Fruit fly (Drosophila melanogaster) whole organism, embryonic: ENCODE results near the gene CG43291.

Experiments used
- B-H1 ChIP-seq: fragments of 200-800 bp; sonication (Bioruptor generic); IDR thresholded peaks from 3 replicates; pipeline ENCODE4 v1.3.6; 2022; ENCODE audit warnings: missing biosample characterization, missing genetic modification characterization
- CG10274 ChIP-seq: fragments of 200-800 bp; sonication (Bioruptor generic); optimal IDR thresholded peaks from 3 replicates; lab custom pipeline; 2017; ENCODE audit warnings: missing biosample characterization, mild to moderate bottlenecking, missing genetic modification characterization
- CG11085 ChIP-seq: fragments of 200-800 bp; sonication (Bioruptor generic); IDR thresholded peaks from 2 replicates; pipeline ENCODE4 v1.3.6; 2022; ENCODE audit warnings: missing biosample characterization, missing genetic modification characterization
- CG12391 ChIP-seq: fragments of 200-800 bp; sonication (Bioruptor generic); optimal IDR thresholded peaks from 3 replicates; lab custom pipeline; 2018; ENCODE audit warnings: missing biosample characterization, mild to moderate bottlenecking, missing genetic modification characterization, moderate library complexity
- CG13296 ChIP-seq: fragments of 200-800 bp; sonication (Bioruptor generic); optimal IDR thresholded peaks from 3 replicates; lab custom pipeline; 2018; ENCODE audit warnings: missing biosample characterization, mild to moderate bottlenecking, missing genetic modification characterization
- CG13624 ChIP-seq: fragments of 200-800 bp; sonication (Bioruptor generic); optimal IDR thresholded peaks from 2 replicates; lab custom pipeline; 2016; ENCODE audit warnings: missing biosample characterization, missing genetic modification characterization
- CG13775 ChIP-seq: fragments of 200-800 bp; sonication (Bioruptor generic); optimal IDR thresholded peaks from 3 replicates; lab custom pipeline; 2017; ENCODE audit warnings: missing biosample characterization, mild to moderate bottlenecking, missing genetic modification characterization
- CG14050 ChIP-seq: fragments of 200-800 bp; sonication (Bioruptor generic); IDR thresholded peaks from 3 replicates; pipeline ENCODE4 v1.3.6; 2022; ENCODE audit warnings: missing biosample characterization, missing genetic modification characterization
- CG14710 ChIP-seq: fragments of 200-800 bp; sonication (Bioruptor generic); optimal IDR thresholded peaks from 3 replicates; lab custom pipeline; 2019; ENCODE audit warnings: missing biosample characterization, mild to moderate bottlenecking, missing genetic modification characterization, moderate library complexity
- CG14965 ChIP-seq: fragments of 200-800 bp; sonication (Bioruptor generic); optimal IDR thresholded peaks from 2 replicates; lab custom pipeline; 2016; ENCODE audit warnings: missing biosample characterization, missing genetic modification characterization, borderline replicate concordance
- CG15011 ChIP-seq: fragments of 200-800 bp; sonication (Bioruptor generic); optimal IDR thresholded peaks from 3 replicates; lab custom pipeline; 2018; ENCODE audit warnings: missing biosample characterization, mild to moderate bottlenecking, missing genetic modification characterization
- CG15073 ChIP-seq: fragments of 200-800 bp; sonication (Bioruptor generic); optimal IDR thresholded peaks from 2 replicates; lab custom pipeline; 2016; ENCODE audit warnings: missing biosample characterization, missing genetic modification characterization
- CG17385 ChIP-seq: fragments of 200-800 bp; sonication (Bioruptor generic); optimal IDR thresholded peaks from 3 replicates; lab custom pipeline; 2018; ENCODE audit warnings: missing biosample characterization, mild to moderate bottlenecking, missing genetic modification characterization
- CG17802 ChIP-seq: fragments of 200-800 bp; sonication (Bioruptor generic); optimal IDR thresholded peaks from 2 replicates; lab custom pipeline; 2018; ENCODE audit warnings: missing biosample characterization, mild to moderate bottlenecking, missing genetic modification characterization, moderate library complexity
- CG18011 ChIP-seq: fragments of 200-800 bp; sonication (Bioruptor generic); optimal IDR thresholded peaks from 2 replicates; lab custom pipeline; 2017; ENCODE audit warnings: missing biosample characterization, missing genetic modification characterization, mild to moderate bottlenecking, moderate library complexity, missing genotype
- CG18476 ChIP-seq: fragments of 200-800 bp; sonication (Bioruptor generic); optimal IDR thresholded peaks from 2 replicates; lab custom pipeline; 2016; ENCODE audit warnings: missing biosample characterization, mild to moderate bottlenecking, missing genetic modification characterization
- CG2678 ChIP-seq: fragments of 200-800 bp; sonication (Bioruptor generic); optimal IDR thresholded peaks from 3 replicates; lab custom pipeline; 2019; ENCODE audit warnings: missing biosample characterization, mild to moderate bottlenecking, missing genetic modification characterization, moderate library complexity
- CG31365 ChIP-seq: fragments of 200-800 bp; sonication (Bioruptor generic); optimal IDR thresholded peaks from 2 replicates; lab custom pipeline; 2018; ENCODE audit warnings: missing biosample characterization, mild to moderate bottlenecking, missing genetic modification characterization
- CG32767 ChIP-seq: fragments of 200-800 bp; sonication (Bioruptor generic); IDR thresholded peaks from 2 replicates; pipeline ENCODE4 v1.3.6; 2022; ENCODE audit warnings: missing biosample characterization, missing genetic modification characterization
- CG4707 ChIP-seq: fragments of 200-800 bp; sonication (Bioruptor generic); optimal IDR thresholded peaks from 2 replicates; lab custom pipeline; 2018; ENCODE audit warnings: missing biosample characterization, mild to moderate bottlenecking, missing genetic modification characterization, moderate library complexity
- CG7786 ChIP-seq: fragments of 200-800 bp; sonication (Bioruptor generic); optimal IDR thresholded peaks from 2 replicates; lab custom pipeline; 2016; ENCODE audit warnings: missing biosample characterization, missing genetic modification characterization
- CG9797 ChIP-seq: fragments of 200-800 bp; sonication (Bioruptor generic); optimal IDR thresholded peaks from 3 replicates; lab custom pipeline; 2018; ENCODE audit warnings: missing biosample characterization, mild to moderate bottlenecking, missing genetic modification characterization
- CG9817 ChIP-seq: fragments of 200-800 bp; sonication (Bioruptor generic); optimal IDR thresholded peaks from 2 replicates; lab custom pipeline; 2018; ENCODE audit warnings: missing biosample characterization, mild to moderate bottlenecking, missing genetic modification characterization, moderate library complexity
- CHES-1-like ChIP-seq: fragments of 200-800 bp; sonication (Bioruptor generic); optimal IDR thresholded peaks from 2 replicates; lab custom pipeline; 2016; ENCODE audit warnings: missing biosample characterization, missing genetic modification characterization
- Dad ChIP-seq: fragments of 200-800 bp; sonication (Bioruptor generic); optimal IDR thresholded peaks from 3 replicates; lab custom pipeline; 2016; ENCODE audit warnings: missing biosample characterization, missing genetic modification characterization
- Hr51 ChIP-seq, 2 experiments: fragments of 200-800 bp; sonication (Bioruptor generic); optimal IDR thresholded peaks; 2 replicates in 1 of 2; 3 replicates in 1 of 2; lab custom pipeline; 2016 to 2018; ENCODE audit warnings: missing biosample characterization in 2 of 2, missing genetic modification characterization in 2 of 2, mild to moderate bottlenecking in 1 of 2, moderate library complexity in 1 of 2
- Oli ChIP-seq: fragments of 200-800 bp; sonication (Bioruptor generic); optimal IDR thresholded peaks from 2 replicates; lab custom pipeline; 2018; ENCODE audit warnings: missing biosample characterization, mild to moderate bottlenecking, missing genetic modification characterization, moderate library complexity
- Poxn ChIP-seq: fragments of 200-800 bp; sonication (Bioruptor generic); IDR thresholded peaks from 2 replicates; pipeline ENCODE4 v1.3.6; 2022; ENCODE audit warnings: missing biosample characterization, missing genetic modification characterization
- Ptx1 ChIP-seq: fragments of 200-800 bp; sonication (Bioruptor generic); IDR thresholded peaks from 2 replicates; pipeline ENCODE4 v1.3.6; 2022; ENCODE audit warnings: missing biosample characterization, missing genetic modification characterization
- Sox102F ChIP-seq: fragments of 200-800 bp; sonication (Bioruptor generic); optimal IDR thresholded peaks from 2 replicates; lab custom pipeline; 2018; ENCODE audit warnings: missing biosample characterization, mild to moderate bottlenecking, missing genetic modification characterization, moderate library complexity
- TFAM ChIP-seq: fragments of 200-800 bp; sonication (Bioruptor generic); optimal IDR thresholded peaks from 2 replicates; lab custom pipeline; 2017; ENCODE audit warnings: missing biosample characterization, missing genetic modification characterization, inconsistent platforms
- chm ChIP-seq: fragments of 200-800 bp; sonication (Bioruptor generic); IDR thresholded peaks from 2 replicates; pipeline ENCODE4 v1.3.6; 2022; ENCODE audit warnings: missing biosample characterization, missing genetic modification characterization
- chn ChIP-seq: fragments of 200-800 bp; sonication (Bioruptor generic); optimal IDR thresholded peaks from 2 replicates; lab custom pipeline; 2016; ENCODE audit warnings: missing biosample characterization, missing genetic modification characterization
- corto ChIP-seq: fragments of 200-800 bp; sonication (Bioruptor generic); optimal IDR thresholded peaks from 2 replicates; lab custom pipeline; 2016; ENCODE audit warnings: missing biosample characterization, mild to moderate bottlenecking, missing genetic modification characterization, moderate library complexity
- danr ChIP-seq: fragments of 200-800 bp; sonication (Bioruptor generic); IDR thresholded peaks from 2 replicates; pipeline ENCODE4 v1.3.6; 2022; ENCODE audit warnings: missing biosample characterization, missing genetic modification characterization
- dysf ChIP-seq: fragments of 200-800 bp; sonication (Bioruptor generic); IDR thresholded peaks from 3 replicates; pipeline ENCODE4 v1.3.6; 2022; ENCODE audit warnings: missing biosample characterization, missing genetic modification characterization
- fd3F ChIP-seq: fragments of 200-800 bp; sonication (Bioruptor generic); optimal IDR thresholded peaks from 2 replicates; lab custom pipeline; 2018; ENCODE audit warnings: missing biosample characterization, mild to moderate bottlenecking, missing genetic modification characterization, moderate library complexity
- fu2 ChIP-seq: fragments of 200-800 bp; sonication (Bioruptor generic); optimal IDR thresholded peaks from 2 replicates; lab custom pipeline; 2016; ENCODE audit warnings: missing biosample characterization, missing genetic modification characterization
- gt ChIP-seq: fragments of 200-800 bp; sonication (Bioruptor generic); IDR thresholded peaks from 2 replicates; pipeline ENCODE4 v1.3.6; 2022; ENCODE audit warnings: missing biosample characterization, missing genetic modification characterization
- kni ChIP-seq: fragments of 200-800 bp; sonication (Bioruptor generic); optimal IDR thresholded peaks from 3 replicates; lab custom pipeline; 2017; ENCODE audit warnings: mild to moderate bottlenecking, missing biosample characterization, missing genetic modification reagents, missing genetic modification characterization
- onecut ChIP-seq: fragments of 200-800 bp; sonication (Bioruptor generic); IDR thresholded peaks from 2 replicates; pipeline ENCODE4 v1.3.6; 2022; ENCODE audit warnings: missing biosample characterization, missing genetic modification characterization
- org-1 ChIP-seq: fragments of 200-800 bp; sonication (Bioruptor generic); optimal IDR thresholded peaks from 2 replicates; lab custom pipeline; 2017; ENCODE audit warnings: missing biosample characterization, missing genetic modification characterization
- otp ChIP-seq: fragments of 200-800 bp; sonication (Bioruptor generic); IDR thresholded peaks from 3 replicates; pipeline ENCODE4, ENCODE4 v1.3.6; 2022; ENCODE audit warnings: missing biosample characterization, missing genetic modification characterization
- p53 ChIP-seq: fragments of 200-800 bp; sonication (Bioruptor generic); optimal IDR thresholded peaks from 2 replicates; lab custom pipeline; 2016; ENCODE audit warnings: missing biosample characterization, missing genetic modification characterization
- pita ChIP-seq: fragments of 200-800 bp; sonication (Bioruptor generic); optimal IDR thresholded peaks from 2 replicates; lab custom pipeline; 2017; ENCODE audit warnings: missing biosample characterization, mild to moderate bottlenecking, missing genetic modification characterization
- salm ChIP-seq: fragments of 200-800 bp; sonication (Bioruptor generic); optimal IDR thresholded peaks from 2 replicates; lab custom pipeline; 2018; ENCODE audit warnings: missing biosample characterization, mild to moderate bottlenecking, missing genetic modification characterization
- schlank ChIP-seq: fragments of 200-800 bp; sonication (Bioruptor generic); optimal IDR thresholded peaks from 2 replicates; lab custom pipeline; 2018; ENCODE audit warnings: missing biosample characterization, mild to moderate bottlenecking, missing genetic modification characterization
- seq ChIP-seq: fragments of 200-800 bp; sonication (Bioruptor generic); IDR thresholded peaks from 2 replicates; pipeline ENCODE4 v1.3.6; 2022; ENCODE audit warnings: missing biosample characterization, missing genetic modification characterization
- stwl ChIP-seq: fragments of 200-800 bp; sonication (Bioruptor generic); optimal IDR thresholded peaks from 3 replicates; lab custom pipeline; 2018; ENCODE audit warnings: missing biosample characterization, mild to moderate bottlenecking, missing genetic modification characterization, moderate library complexity
- tio ChIP-seq: fragments of 200-800 bp; sonication (Bioruptor generic); optimal IDR thresholded peaks from 2 replicates; lab custom pipeline; 2017; ENCODE audit warnings: missing biosample characterization, missing genetic modification characterization, inconsistent platforms

The CG43291 gene

dm6 chr3R:14277894-14278522 is 33.5 kb upstream of the CG43291 start (continued):
- TF ChIP-seq CHES-1-like (GFP tag; lab: Kevin White, UChicago), result no peak
- TF ChIP-seq CG13624 (GFP tag; lab: Kevin White, UChicago), result no peak
- TF ChIP-seq CG17802 (tag; lab: Kevin White, UChicago), result peak; percentile 10
- TF ChIP-seq tio (GFP tag; lab: Kevin White, UChicago), result no peak
- TF ChIP-seq Ptx1 (GFP tag; lab: Robert Waterston, UW), result peak; percentile 77
- peak in 1 of 2 experiments; percentile 79 for TF ChIP-seq Hr51 (GFP tag; optimal IDR thresholded peaks at IDR 0.05; lab: Kevin White, UChicago)
- peak; percentile 14 for TF ChIP-seq CG31365 (tag; lab: Kevin White, UChicago)
- TF ChIP-seq CG12391 (tag; lab: Kevin White, UChicago), result peak; percentile 87
- TF ChIP-seq fu2 (GFP tag; lab: Kevin White, UChicago), result no peak
- TF ChIP-seq CG2678 (tag; lab: Kevin White, UChicago), result no peak
- peak; percentile 77 for TF ChIP-seq seq (GFP tag; lab: Robert Waterston, UW)
- TF ChIP-seq Dad (GFP tag; lab: Kevin White, UChicago), result peak; percentile 20
- TF ChIP-seq kni (GFP tag; lab: Kevin White, UChicago), result no peak
- no peak for TF ChIP-seq Poxn (GFP tag; lab: Robert Waterston, UW)
- TF ChIP-seq dysf, result peak; percentile 74
- peak; percentile 64 for TF ChIP-seq danr (GFP tag; lab: Robert Waterston, UW)
- peak; percentile 36 for TF ChIP-seq TFAM (GFP tag; lab: Kevin White, UChicago)
- TF ChIP-seq p53 (GFP tag; lab: Kevin White, UChicago), result no peak
- TF ChIP-seq gt (GFP tag; lab: Robert Waterston, UW), result no peak; the same call in 1 of the 2 replicates
- peak; percentile 56 for TF ChIP-seq chn (GFP tag; lab: Kevin White, UChicago)
- TF ChIP-seq CG11085 (GFP tag; lab: Robert Waterston, UW), result peak; percentile 64; the same call in 1 of the 2 replicates
- peak; percentile 84 for TF ChIP-seq CG13775 (GFP tag; lab: Kevin White, UChicago)
- TF ChIP-seq CG4707 (GFP tag; lab: Kevin White, UChicago), result peak; percentile 49
- no peak for TF ChIP-seq CG7786 (GFP tag; lab: Kevin White, UChicago)
- TF ChIP-seq CG14710 (tag; lab: Kevin White, UChicago), result peak; percentile 86
- peak; percentile 78 for TF ChIP-seq CG17385
- TF ChIP-seq CG15011 (GFP tag; lab: Kevin White, UChicago), result peak; percentile 66
- peak; percentile 42 for TF ChIP-seq CG10274 (GFP tag; lab: Kevin White, UChicago)
- peak; percentile 74 for TF ChIP-seq salm
- TF ChIP-seq pita (GFP tag; lab: Kevin White, UChicago), result no peak
- TF ChIP-seq Oli (tag; lab: Kevin White, UChicago), result peak; percentile 75
- peak; percentile 33 for TF ChIP-seq CG18011 (GFP tag; lab: Kevin White, UChicago)
- peak; percentile 72; the same call in 2 of the 3 replicates for TF ChIP-seq B-H1 (GFP tag; lab: Robert Waterston, UW)
- TF ChIP-seq Sox102F (GFP tag; lab: Kevin White, UChicago), result peak; percentile 71
- peak; percentile 69 for TF ChIP-seq CG18476 (GFP tag; lab: Kevin White, UChicago)
- TF ChIP-seq CG9817, result peak; percentile 55
- TF ChIP-seq CG13296, result peak; percentile 82
- TF ChIP-seq stwl (tag; lab: Kevin White, UChicago), result no peak
- peak; percentile 80 for TF ChIP-seq CG14050 (GFP tag; lab: Robert Waterston, UW)
- TF ChIP-seq fd3F (GFP tag; lab: Kevin White, UChicago), result no peak
- peak; percentile 81; the same call in 2 of the 3 replicates for TF ChIP-seq otp (GFP tag; lab: Robert Waterston, UW)
- TF ChIP-seq corto (GFP tag; lab: Kevin White, UChicago), result peak; percentile 95
- TF ChIP-seq CG14965 (GFP tag; lab: Kevin White, UChicago), result no peak
- peak; percentile 3 for TF ChIP-seq CG9797 (GFP tag; lab: Kevin White, UChicago)
- TF ChIP-seq org-1 (GFP tag; lab: Kevin White, UChicago), result peak; percentile 65
- no peak for TF ChIP-seq CG15073 (GFP tag; lab: Kevin White, UChicago)
- peak; percentile 79 for TF ChIP-seq CG32767 (GFP tag; lab: Robert Waterston, UW)
- peak; percentile 83 for TF ChIP-seq chm (GFP tag; lab: Robert Waterston, UW)
- TF ChIP-seq schlank (tag; lab: Kevin White, UChicago), result no peak
- TF ChIP-seq onecut, result peak; percentile 81
